Worm (Caenorhabditis elegans) whole organism, L2 larva: Measurements from ENCODE around the gene hat-1.

ENCODE experiments used
- ZK546.5 ChIP-seq: sonication (generic microtip); optimal IDR thresholded peaks from 2 replicates; lab custom pipeline; 2017; ENCODE audit warnings: missing biosample characterization, missing genetic modification characterization
- aly-2 ChIP-seq: fragments of 150-350 bp; optimal IDR thresholded peaks from 2 replicates; lab custom pipeline; 2014; ENCODE audit warnings: missing biosample characterization, missing genetic modification characterization
- ama-1 ChIP-seq: fragments of 150-350 bp; optimal IDR thresholded peaks from 2 replicates; lab custom pipeline; 2018; ENCODE audit warnings: inconsistent platforms
- ceh-82 ChIP-seq: fragments of 150-350 bp; optimal IDR thresholded peaks from 2 replicates; lab custom pipeline; 2014; ENCODE audit warnings: missing biosample characterization, missing genetic modification characterization
- nhr-21 ChIP-seq: fragments of 150-350 bp; optimal IDR thresholded peaks from 2 replicates; lab custom pipeline; 2014; ENCODE audit warnings: missing biosample characterization, missing genetic modification characterization
- nhr-77 ChIP-seq: fragments of 150-350 bp; optimal IDR thresholded peaks from 2 replicates; lab custom pipeline; 2014; ENCODE audit warnings: missing biosample characterization, missing genetic modification characterization
- skn-1 ChIP-seq: sonication (generic microtip); optimal IDR thresholded peaks from 2 replicates; lab custom pipeline; 2017; ENCODE audit warnings: missing biosample characterization, missing genetic modification characterization
- snpc-4 ChIP-seq: fragments of 150-350 bp; optimal IDR thresholded peaks from 2 replicates; lab custom pipeline; 2014; ENCODE audit warnings: missing biosample characterization, missing genetic modification characterization
- unc-39 ChIP-seq: fragments of 150-350 bp; optimal IDR thresholded peaks from 2 replicates; lab custom pipeline; 2014; ENCODE audit warnings: missing biosample characterization, missing genetic modification characterization

- TF ChIP-seq unc-39 = no peak
- TF ChIP-seq aly-2 (tag; lab: Kevin White, UChicago) = no peak
- TF ChIP-seq ama-1 = no peak
- TF ChIP-seq ceh-82 (tag; lab: Kevin White, UChicago) = no peak
- TF ChIP-seq snpc-4 (tag; lab: Kevin White, UChicago) = no peak
- TF ChIP-seq ZK546.5 (tag; lab: Kevin White, UChicago) = no peak
- TF ChIP-seq nhr-77 (tag; lab: Kevin White, UChicago) = no peak
- no peak for TF ChIP-seq skn-1 (tag; lab: Kevin White, UChicago)
- no peak for TF ChIP-seq nhr-21
Observed at ce11 chrIII:10355382-10355781, 51.7 kb downstream of the hat-1 start, which contains the start of gene spp-1.
